Fruit fly (Drosophila melanogaster): ENCODE results near the gene GstD3.

- no peak for TF ChIP-seq CG9948 (tag; optimal IDR thresholded peaks at IDR 0.05)
- no peak for TF ChIP-seq CG4496 (GFP tag; IDR thresholded peaks at IDR 0.05)
- no peak for TF ChIP-seq Ets98B (GFP tag; IDR thresholded peaks at IDR 0.05)
- TF ChIP-seq EcR (GFP tag; optimal IDR thresholded peaks at IDR 0.05) = no peak
- no peak for TF ChIP-seq rn (GFP tag; IDR thresholded peaks at IDR 0.05)
- TF ChIP-seq Snoo (tag; optimal IDR thresholded peaks at IDR 0.05) = no peak
These were observed 14.1 kb downstream of the GstD3 start, which contains the start of gene CG33098 for dm6 chr3R:12386965-12387364.

Measured in whole organism, pupa.